Worm (Caenorhabditis elegans) whole organism, L4 larva: Measurements from ENCODE around the gene meg-4.

Experiments used
- Y105C5A.15 ChIP-seq: fragments of 200-800 bp; sonication (Bioruptor generic); IDR thresholded peaks from 2 replicates; pipeline ENCODE4 v1.3.6; 2022; ENCODE audit warnings: missing genetic modification characterization, missing compliant biosample characterization
- aha-1 ChIP-seq: fragments of 150-350 bp; peaks from one replicate; lab custom pipeline; 2014; ENCODE audit warnings: missing biosample characterization, missing genetic modification characterization
- ama-1 ChIP-seq: fragments of 150-350 bp; optimal IDR thresholded peaks from 2 replicates; lab custom pipeline; 2014; ENCODE audit warnings: inconsistent platforms, mixed read lengths
- arid-1 ChIP-seq: fragments of 200-800 bp; sonication (Bioruptor generic); conservative IDR thresholded peaks from 2 replicates; pipeline ENCODE4 v1.3.6; 2022; ENCODE audit warnings: missing genetic modification reagents, missing genetic modification characterization, missing compliant biosample characterization
- ces-1 ChIP-seq: fragments of 150-350 bp; sonication (generic microtip); optimal IDR thresholded peaks from 4 replicates; lab custom pipeline; 2014; ENCODE audit warnings: missing biosample characterization, missing genetic modification reagents, missing genetic modification characterization
- fos-1 ChIP-seq: fragments of 150-350 bp; optimal IDR thresholded peaks from 2 replicates; lab custom pipeline; 2014; ENCODE audit warnings: missing biosample characterization, missing genetic modification characterization
- nhr-25 ChIP-seq: sonication (generic microtip); optimal IDR thresholded peaks from 2 replicates; lab custom pipeline; 2017; ENCODE audit warnings: missing genetic modification characterization, mild to moderate bottlenecking, missing compliant biosample characterization, antibody characterized with exemption, moderate library complexity, borderline replicate concordance; ENCODE audit not compliant: insufficient read depth
- nhr-41 ChIP-seq: fragments of 200-800 bp; sonication (Bioruptor generic); IDR thresholded peaks from 2 replicates; pipeline ENCODE4 v1.3.6; 2022; ENCODE audit warnings: missing genetic modification reagents, missing genetic modification characterization, missing compliant biosample characterization
- pha-4 ChIP-seq, 2 experiments: fragments of 150-350 bp in 1 of 2; fragments of 200-800 bp in 1 of 2; sonication (Bioruptor generic) in 1 of 2; IDR thresholded peaks in 1 of 2; optimal IDR thresholded peaks in 1 of 2; 2 replicates each; pipeline versions ENCODE4 v1.3.6 to Lab custom; 2014 to 2022; ENCODE audit warnings: missing genetic modification characterization in 2 of 2, missing genetic modification reagents in 2 of 2, missing biosample characterization in 1 of 2, missing compliant biosample characterization in 1 of 2
- skn-1 ChIP-seq: fragments of 150-350 bp; optimal IDR thresholded peaks from 2 replicates; lab custom pipeline; 2014; ENCODE audit warnings: missing biosample characterization, missing genetic modification characterization

- TF ChIP-seq skn-1 (no peak), pha-4 (GFP tag; IDR thresholded peaks at IDR 0.05; lab: Robert Waterston, UW) (no peak), pha-4 (tag; optimal IDR thresholded peaks at IDR 0.05; lab: Kevin White, UChicago) (no peak), arid-1 (GFP tag; lab: Robert Waterston, UW) (no peak), aha-1 (tag; lab: Kevin White, UChicago) (peak; percentile 44), ces-1 (no peak), Y105C5A.15 (GFP tag; lab: Robert Waterston, UW) (no peak), nhr-41 (no peak), fos-1 (no peak), nhr-25 (tag; lab: Kevin White, UChicago) (no peak), ama-1 (lab: Kevin White, UChicago) (no peak)
Measured at ce11 chrX:1682558-1682957, at the start of gene meg-4.
